In the genomic region with DNA sequence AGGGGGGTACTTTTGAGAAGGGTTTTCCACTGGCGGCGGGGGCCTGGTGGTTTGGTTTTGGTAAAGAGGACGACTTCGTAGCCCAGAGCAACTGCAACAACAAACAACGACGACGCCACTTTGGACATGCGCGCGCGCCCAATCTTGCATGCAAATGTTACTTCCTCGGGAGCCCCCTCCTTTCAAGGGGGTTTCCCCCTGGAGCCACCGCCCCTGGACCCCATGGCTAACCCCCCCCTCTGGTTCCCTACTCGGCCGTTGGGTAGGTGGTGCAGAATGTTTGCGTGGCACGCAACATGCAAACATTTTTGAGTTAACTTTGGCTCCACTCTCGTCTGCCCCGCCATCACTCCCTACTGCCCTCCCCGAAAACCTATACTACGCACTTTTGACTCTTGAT, we compare ENCODE assay signal across 2 fruit fly cellular contexts.
TF ChIP-seq lines count a peak whose summit lies in the region.

No protein-coding gene starts in this region.

- TF ChIP-seq CTCF in whole organism, embryonic (GFP tag; optimal IDR thresholded peaks at IDR 0.05; lab: Kevin White, UChicago), result no peak

TF ChIP-seq in whole organism, embryonic, 481 proteins besides CTCF, POLR2A, EP300 and RAD21:
- TF ChIP-seq Hr39 (optimal IDR thresholded peaks at IDR 0.05; lab: Kevin White, UChicago) (peak; percentile 33), CG11456 (GFP tag; IDR thresholded peaks at IDR 0.05; lab: Robert Waterston, UW) (0 out of 3 replicates have a peak, but pooled peaks have one; percentile 30), CG11696 (GFP tag; IDR thresholded peaks at IDR 0.05; lab: Robert Waterston, UW) (no peak), crol (GFP tag; IDR thresholded peaks at IDR 0.05; lab: Robert Waterston, UW) (peak; percentile 43)

TF ChIP-seq in whole organism, wandering third instar larva, 38 proteins besides CTCF, POLR2A, EP300 and RAD21:
- TF ChIP-seq psq (GFP tag; optimal IDR thresholded peaks at IDR 0.05; lab: Kevin White, UChicago) (no peak), Dfd (GFP tag; optimal IDR thresholded peaks at IDR 0.05; lab: Kevin White, UChicago) (peak; percentile 70), Hnf4 (GFP tag; optimal IDR thresholded peaks at IDR 0.05; lab: Kevin White, UChicago) (no peak), Rel (GFP tag; optimal IDR thresholded peaks at IDR 0.05; lab: Kevin White, UChicago) (no peak), Rel (tag; optimal IDR thresholded peaks at IDR 0.05; lab: Kevin White, UChicago) (peak; percentile 76), Myc (optimal IDR thresholded peaks at IDR 0.05; lab: Kevin White, UChicago) (no peak)
